Worm (Caenorhabditis elegans) whole organism, L3 larva: ENCODE results near the gene tyr-1.

Source experiments
- elt-2 ChIP-seq: sonication (generic microtip); optimal IDR thresholded peaks from 2 replicates; lab custom pipeline; 2016; ENCODE audit warnings: missing genetic modification reagents, mild to moderate bottlenecking, missing genetic modification characterization, missing compliant biosample characterization
- mdl-1 ChIP-seq: fragments of 150-350 bp; optimal IDR thresholded peaks from 2 replicates; lab custom pipeline; 2014; ENCODE audit warnings: missing biosample characterization, missing genetic modification characterization
- nhr-12 ChIP-seq: fragments of 150-350 bp; optimal IDR thresholded peaks from 2 replicates; lab custom pipeline; 2014; ENCODE audit warnings: missing biosample characterization, missing genetic modification characterization
- nhr-23 ChIP-seq: fragments of 150-350 bp; optimal IDR thresholded peaks from 2 replicates; lab custom pipeline; 2014; ENCODE audit warnings: missing biosample characterization, missing genetic modification reagents, missing genetic modification characterization
- nhr-76 ChIP-seq: fragments of 150-350 bp; sonication (generic microtip); optimal IDR thresholded peaks from 5 replicates; lab custom pipeline; 2014; ENCODE audit warnings: missing biosample characterization, missing genetic modification characterization
- skn-1 ChIP-seq: fragments of 150-350 bp; optimal IDR thresholded peaks from 2 replicates; lab custom pipeline; 2014; ENCODE audit warnings: missing biosample characterization, missing genetic modification characterization
- tbx-2 ChIP-seq: sonication (generic microtip); optimal IDR thresholded peaks from 2 replicates; lab custom pipeline; 2016; ENCODE audit warnings: mild to moderate bottlenecking, missing genetic modification characterization, missing compliant biosample characterization

DNA sequence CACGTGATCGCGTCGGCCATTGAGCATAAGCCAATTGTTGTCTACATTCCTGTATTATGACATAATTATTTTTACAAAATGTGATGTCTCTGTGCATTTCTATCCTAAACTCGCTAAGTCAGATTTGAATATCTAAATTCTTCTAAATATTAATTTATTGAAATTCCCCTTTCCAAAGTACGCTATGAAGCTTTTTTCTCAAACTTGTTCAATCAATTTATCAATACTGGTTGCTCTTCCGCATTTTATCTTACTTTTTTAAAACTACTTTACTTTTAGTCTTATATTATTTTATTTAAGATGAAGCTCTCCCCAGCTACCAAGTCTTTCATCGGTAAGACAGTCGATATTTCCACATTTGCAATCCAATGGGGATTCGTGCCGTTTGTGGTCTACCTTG is 14.3 kb upstream of the tyr-1 start, which contains the start of gene tomm-7:
- no peak for TF ChIP-seq elt-2 (tag; lab: Kevin White, UChicago)
- TF ChIP-seq nhr-23 (tag; lab: Kevin White, UChicago) = no peak
- TF ChIP-seq skn-1 (tag; lab: Kevin White, UChicago) = no peak
- TF ChIP-seq tbx-2 (tag; lab: Kevin White, UChicago) = no peak
- TF ChIP-seq mdl-1 (tag; lab: Kevin White, UChicago) = no peak
- no peak for TF ChIP-seq nhr-76
- no peak for TF ChIP-seq nhr-12
